Fruit fly (Drosophila melanogaster) whole organism, pupa: ENCODE data around the gene CG43880.
A peak's percentile ranks its signal among the peaks of the same experiment; 100 is the strongest.

Experiments used
- CG10348 ChIP-seq: fragments of 200-800 bp; sonication (Bioruptor generic); IDR thresholded peaks from 2 replicates; pipeline ENCODE4 v1.3.6; 2022; ENCODE audit warnings: missing biosample characterization, missing genetic modification characterization
- CG12605 ChIP-seq: fragments of 200-800 bp; sonication (Bioruptor generic); IDR thresholded peaks from 2 replicates; pipeline ENCODE4 v1.3.6; 2022; ENCODE audit warnings: missing biosample characterization, missing genetic modification characterization
- CG13204 ChIP-seq: fragments of 200-800 bp; sonication (Bioruptor generic); optimal IDR thresholded peaks from 2 replicates; lab custom pipeline; 2018; ENCODE audit warnings: missing biosample characterization, mild to moderate bottlenecking, missing genetic modification characterization, moderate library complexity
- CG14655 ChIP-seq: fragments of 200-800 bp; sonication (Bioruptor generic); optimal IDR thresholded peaks from 3 replicates; lab custom pipeline; 2017; ENCODE audit warnings: mild to moderate bottlenecking, missing biosample characterization, missing genetic modification reagents, missing genetic modification characterization
- CG15710 ChIP-seq: fragments of 200-800 bp; sonication (Bioruptor generic); optimal IDR thresholded peaks from 2 replicates; lab custom pipeline; 2018; ENCODE audit warnings: missing biosample characterization, mild to moderate bottlenecking, missing genetic modification characterization, moderate library complexity
- CG17806 ChIP-seq: fragments of 200-800 bp; sonication (Bioruptor generic); optimal IDR thresholded peaks from 2 replicates; lab custom pipeline; 2018; ENCODE audit warnings: missing biosample characterization, mild to moderate bottlenecking, missing genetic modification characterization, moderate library complexity
- CG32121 ChIP-seq: fragments of 200-800 bp; sonication (Bioruptor generic); IDR thresholded peaks from 2 replicates; pipeline ENCODE4 v1.3.6; 2022; ENCODE audit warnings: missing biosample characterization, missing genetic modification characterization
- CG34367 ChIP-seq: fragments of 200-800 bp; sonication (Bioruptor generic); optimal IDR thresholded peaks from 2 replicates; lab custom pipeline; 2018; ENCODE audit warnings: missing biosample characterization, mild to moderate bottlenecking, missing genetic modification characterization
- CG4496 ChIP-seq: fragments of 200-800 bp; sonication (Bioruptor generic); IDR thresholded peaks from 3 replicates; pipeline ENCODE4 v1.3.6; 2022; ENCODE audit warnings: missing biosample characterization, missing genetic modification characterization
- CG8159 ChIP-seq: fragments of 200-800 bp; sonication (Bioruptor generic); optimal IDR thresholded peaks from 3 replicates; lab custom pipeline; 2018; ENCODE audit warnings: missing biosample characterization, mild to moderate bottlenecking, missing genetic modification characterization, moderate library complexity
- CG8301 ChIP-seq: fragments of 200-800 bp; sonication (Bioruptor generic); optimal IDR thresholded peaks from 2 replicates; lab custom pipeline; 2018; ENCODE audit warnings: missing biosample characterization, mild to moderate bottlenecking, missing genetic modification characterization
- CG9948 ChIP-seq: fragments of 200-800 bp; sonication (Bioruptor generic); optimal IDR thresholded peaks from 2 replicates; lab custom pipeline; 2018; ENCODE audit warnings: missing biosample characterization, mild to moderate bottlenecking, missing genetic modification characterization, moderate library complexity
- D1 ChIP-seq: fragments of 200-800 bp; sonication (Bioruptor generic); optimal IDR thresholded peaks from 2 replicates; lab custom pipeline; 2018; ENCODE audit warnings: missing biosample characterization, mild to moderate bottlenecking, missing genetic modification characterization, moderate library complexity
- EcR ChIP-seq: fragments of 200-800 bp; sonication (Bioruptor generic); optimal IDR thresholded peaks from 3 replicates; lab custom pipeline; 2019; ENCODE audit warnings: missing biosample characterization, missing genetic modification characterization, mild to moderate bottlenecking, moderate library complexity, missing genetic modification reagents
- Ets98B ChIP-seq: fragments of 200-800 bp; sonication (Bioruptor generic); IDR thresholded peaks from 2 replicates; pipeline ENCODE4 v1.3.6; 2022; ENCODE audit warnings: missing biosample characterization, missing genetic modification characterization
- Pif1A ChIP-seq: fragments of 200-800 bp; sonication (Bioruptor generic); optimal IDR thresholded peaks from 3 replicates; lab custom pipeline; 2016; ENCODE audit warnings: missing biosample characterization, missing genetic modification characterization
- Pif1B ChIP-seq: fragments of 200-800 bp; sonication (Bioruptor generic); optimal IDR thresholded peaks from 3 replicates; lab custom pipeline; 2016; ENCODE audit warnings: missing biosample characterization, missing genetic modification characterization
- Snoo ChIP-seq: fragments of 200-800 bp; sonication (Bioruptor generic); optimal IDR thresholded peaks from 3 replicates; lab custom pipeline; 2017; ENCODE audit warnings: missing biosample characterization, mild to moderate bottlenecking, missing genetic modification characterization, inconsistent platforms
- fd96Ca ChIP-seq: fragments of 200-800 bp; sonication (Bioruptor generic); IDR thresholded peaks from 3 replicates; pipeline ENCODE4 v1.3.6; 2022; ENCODE audit warnings: missing biosample characterization, missing genetic modification characterization
- gl ChIP-seq: fragments of 200-800 bp; sonication (Bioruptor generic); optimal IDR thresholded peaks from 2 replicates; lab custom pipeline; 2018; ENCODE audit warnings: missing biosample characterization, mild to moderate bottlenecking, missing genetic modification characterization
- rn ChIP-seq: fragments of 200-800 bp; sonication (Bioruptor generic); IDR thresholded peaks from 2 replicates; pipeline ENCODE4 v1.3.6; 2022; ENCODE audit warnings: missing biosample characterization, missing genetic modification characterization

Gene CG43880

DNA sequence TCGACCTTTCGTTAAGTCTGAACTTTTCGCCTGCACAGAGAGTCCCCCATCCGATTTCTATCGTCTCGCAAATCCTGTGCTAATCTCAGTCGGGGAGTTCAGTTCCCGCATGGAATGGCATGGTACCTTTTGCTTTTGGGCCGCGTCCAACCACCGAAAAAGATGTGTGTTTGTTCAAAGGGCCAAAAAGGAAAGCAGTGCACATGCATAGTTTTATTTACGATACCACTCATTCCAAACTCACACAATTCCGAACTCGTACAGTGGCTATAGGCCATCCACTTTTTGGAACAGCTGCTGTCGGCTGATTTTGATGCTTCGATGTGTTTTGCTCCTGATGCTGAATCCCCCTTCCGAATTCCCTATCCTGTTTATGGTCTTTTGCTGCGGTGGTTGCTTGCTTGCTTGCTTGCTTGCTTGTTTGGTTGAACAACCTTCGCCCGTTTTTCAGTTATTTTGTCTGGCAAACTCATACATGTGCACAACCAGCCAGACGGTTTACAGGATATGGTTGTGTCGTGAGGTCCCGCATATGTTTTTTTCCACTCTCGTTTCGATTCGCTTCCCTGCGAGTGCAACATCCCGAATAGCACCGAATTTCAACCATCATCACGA lies 38.6 kb upstream of the CG43880 start:
- TF ChIP-seq EcR (GFP tag; lab: Kevin White, UChicago) (peak; percentile 75), CG10348 (GFP tag; lab: Robert Waterston, UW) (no peak)

DNA sequence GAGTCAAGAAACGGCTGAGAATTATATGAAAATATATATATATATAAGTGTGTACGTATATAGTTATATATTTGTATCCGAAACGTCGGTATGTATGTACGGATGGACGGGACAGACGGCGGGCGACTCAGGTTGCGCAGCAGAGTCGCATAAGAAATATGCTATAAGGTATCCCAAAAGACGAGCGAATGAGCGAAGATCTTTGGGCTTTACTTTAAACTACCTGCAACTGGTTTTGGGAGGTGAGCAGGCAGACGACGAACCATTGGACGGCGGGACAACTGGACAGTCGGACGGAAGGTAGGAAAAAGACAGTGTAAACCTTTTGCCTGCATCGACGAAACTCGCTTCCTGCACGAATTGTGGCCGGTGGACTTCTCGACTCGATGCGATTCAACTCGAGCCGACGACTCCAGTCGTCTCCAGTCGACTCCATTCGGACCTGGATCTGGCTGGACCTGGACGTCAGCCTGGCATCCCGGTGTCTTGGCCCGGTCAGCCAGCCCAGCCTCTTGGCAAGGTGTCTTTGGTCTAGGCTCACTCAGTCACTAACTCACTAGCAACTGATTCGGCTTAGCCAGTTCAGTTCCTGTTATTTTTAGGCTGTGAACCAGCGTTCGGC lies 37.6 kb upstream of the CG43880 start:
- TF ChIP-seq CG13204 (GFP tag; lab: Kevin White, UChicago) (peak; percentile 53), EcR (GFP tag; lab: Kevin White, UChicago) (peak; percentile 86), CG9948 (tag; lab: Kevin White, UChicago) (no peak), CG8159 (tag; lab: Kevin White, UChicago) (no peak), Ets98B (GFP tag; lab: Robert Waterston, UW) (no peak)

DNA sequence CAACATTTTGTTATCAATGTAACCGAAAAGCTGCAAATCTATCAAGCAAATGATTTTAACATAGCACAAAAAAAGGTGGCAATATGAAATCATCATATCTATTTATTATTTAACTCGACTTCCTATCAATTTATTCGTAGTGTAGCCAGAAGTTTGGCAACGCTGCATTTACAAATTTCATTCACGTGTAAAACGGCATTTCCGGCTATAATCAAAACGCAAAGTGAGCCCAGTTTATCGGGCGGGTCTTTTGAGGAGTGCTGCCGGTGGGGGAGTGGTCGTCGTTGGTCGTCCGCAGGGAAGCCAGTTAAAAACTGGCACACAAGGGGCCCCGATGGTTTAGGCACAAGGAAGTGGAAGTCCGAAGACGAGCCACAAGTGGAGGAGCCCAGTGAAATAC lies 35.8 kb upstream of the CG43880 start:
- TF ChIP-seq CG8301 = no peak
- no peak for TF ChIP-seq CG8159 (tag; lab: Kevin White, UChicago)
- no peak for TF ChIP-seq CG12605
- TF ChIP-seq fd96Ca (GFP tag; lab: Robert Waterston, UW) = no peak
- TF ChIP-seq CG17806 (tag; lab: Kevin White, UChicago) = no peak
- no peak for TF ChIP-seq rn (GFP tag; lab: Robert Waterston, UW)
- TF ChIP-seq CG14655 (GFP tag; lab: Kevin White, UChicago) = no peak
- TF ChIP-seq CG13204 (GFP tag; lab: Kevin White, UChicago) = no peak
- no peak for TF ChIP-seq CG34367
- TF ChIP-seq EcR (GFP tag; lab: Kevin White, UChicago) = no peak
- no peak for TF ChIP-seq Ets98B (GFP tag; lab: Robert Waterston, UW)
- TF ChIP-seq CG15710 = no peak
- no peak for TF ChIP-seq CG10348 (GFP tag; lab: Robert Waterston, UW)
- no peak for TF ChIP-seq D1 (tag; lab: Kevin White, UChicago)
- TF ChIP-seq Snoo = no peak
- no peak for TF ChIP-seq gl (tag; lab: Kevin White, UChicago)
- no peak for TF ChIP-seq CG32121
- no peak for TF ChIP-seq CG9948 (tag; lab: Kevin White, UChicago)

DNA sequence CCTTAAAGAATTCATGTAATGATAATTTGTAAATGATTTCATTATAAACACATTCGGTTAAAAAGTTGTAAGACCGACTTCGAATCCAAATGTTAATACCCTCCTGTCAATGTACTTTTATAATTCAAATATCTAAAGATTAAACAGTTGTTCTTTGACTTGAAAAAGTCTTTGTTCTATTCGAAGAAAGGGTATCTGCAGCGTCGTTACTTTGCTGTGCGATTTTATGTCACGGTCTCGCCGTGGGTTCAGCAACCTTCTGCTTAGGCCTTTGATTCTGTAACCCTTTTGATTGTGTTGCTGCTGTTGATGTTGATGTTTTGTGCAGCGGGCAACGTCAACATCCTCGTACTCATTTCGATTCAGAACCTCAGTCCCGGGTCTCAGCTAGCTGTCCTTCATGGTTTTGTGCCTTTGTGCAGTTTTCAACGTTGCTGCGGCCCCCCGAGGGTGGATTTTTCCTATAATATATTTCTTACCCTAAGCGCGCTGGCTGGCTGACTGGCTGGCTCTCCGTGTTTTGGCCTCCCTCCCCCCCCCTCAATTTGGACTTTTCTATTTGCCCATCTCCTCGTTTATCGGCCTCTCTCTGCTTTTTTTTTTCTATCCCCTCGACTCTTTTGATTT lies 35.2 kb upstream of the CG43880 start:
- TF ChIP-seq CG9948 (tag; lab: Kevin White, UChicago) (no peak), EcR (GFP tag; lab: Kevin White, UChicago) (peak; percentile 82)
- TF ChIP-seq, all 21 proteins: peak for 1

DNA sequence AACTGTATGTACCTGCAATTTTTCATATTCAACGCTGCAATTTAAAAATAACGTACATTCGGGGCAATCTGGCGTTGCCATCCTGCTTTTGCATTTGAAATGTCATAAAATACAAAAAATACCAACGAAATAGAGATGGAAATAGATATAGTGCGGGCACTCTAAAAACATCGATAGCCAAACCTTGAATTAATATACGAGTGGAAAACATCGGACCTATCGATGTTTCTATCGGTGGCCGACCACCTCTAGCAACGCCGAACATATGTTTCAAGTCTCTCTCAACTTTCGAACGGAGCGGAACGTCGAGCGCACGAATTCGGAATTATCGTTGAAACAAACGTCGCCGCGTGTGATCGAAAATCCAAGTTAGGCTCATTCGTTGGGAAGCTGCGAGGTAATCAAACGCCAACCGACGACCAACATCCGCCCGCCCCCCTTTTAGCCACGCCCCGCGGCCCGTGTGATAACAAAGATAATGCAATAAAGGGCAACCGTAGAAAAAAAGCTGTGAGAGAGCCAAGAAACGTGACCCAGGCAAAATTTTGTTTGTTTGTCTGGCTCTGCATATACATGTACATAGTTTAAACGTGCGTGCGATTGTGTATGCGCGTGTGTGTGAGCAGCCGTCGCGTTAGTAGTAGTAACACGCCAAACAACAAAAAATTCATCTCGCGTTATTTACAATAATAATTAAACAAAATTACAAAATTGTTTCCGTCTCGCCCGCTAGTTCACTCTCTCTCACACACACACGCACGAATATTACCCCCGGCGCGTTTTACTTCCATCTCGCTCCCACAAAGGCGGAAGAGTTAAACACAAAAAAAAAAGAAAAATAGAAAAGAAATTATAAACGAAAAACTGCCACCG lies 32.9 kb upstream of the CG43880 start, which contains the start of gene nmo:
Gene nmo (plus strand): TSS at position 270 of the 873 bp plus-strand sequence.
- TF ChIP-seq CG8159 (tag; lab: Kevin White, UChicago) (no peak), CG8301 (no peak), CG13204 (GFP tag; lab: Kevin White, UChicago) (no peak), CG12605 (no peak), CG10348 (GFP tag; lab: Robert Waterston, UW) (no peak), gl (tag; lab: Kevin White, UChicago) (peak; percentile 30), rn (GFP tag; lab: Robert Waterston, UW) (no peak), D1 (tag; lab: Kevin White, UChicago) (no peak), CG14655 (GFP tag; lab: Kevin White, UChicago) (no peak), CG4496 (GFP tag; lab: Robert Waterston, UW) (no peak), Snoo (no peak), EcR (GFP tag; lab: Kevin White, UChicago) (peak; percentile 78), Pif1B (GFP tag; lab: Kevin White, UChicago) (no peak), Ets98B (GFP tag; lab: Robert Waterston, UW) (no peak)

DNA sequence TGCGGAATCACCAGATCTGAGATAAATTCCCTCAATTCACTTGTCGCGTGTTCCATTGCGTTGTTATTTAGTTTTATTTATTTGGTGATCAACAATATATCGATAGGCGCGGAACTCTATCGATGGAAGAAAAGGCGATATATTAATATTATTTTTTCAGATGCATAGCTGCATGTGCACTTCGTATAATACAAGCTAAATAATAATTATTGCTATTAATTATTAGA lies 32.3 kb upstream of the CG43880 start, which contains the start of gene Pop4:
Gene Pop4 (minus strand): TSS at position 101 of the 227 bp plus-strand sequence.
- no peak for TF ChIP-seq CG8301
- TF ChIP-seq CG34367 = no peak
- TF ChIP-seq Pif1B (GFP tag; lab: Kevin White, UChicago) = no peak
- no peak for TF ChIP-seq Ets98B (GFP tag; lab: Robert Waterston, UW)
- no peak for TF ChIP-seq CG8159 (tag; lab: Kevin White, UChicago)
- no peak for TF ChIP-seq fd96Ca (GFP tag; lab: Robert Waterston, UW)
- TF ChIP-seq Pif1A (GFP tag; lab: Kevin White, UChicago) = no peak
- TF ChIP-seq CG32121 = no peak
- TF ChIP-seq rn (GFP tag; lab: Robert Waterston, UW) = no peak
- TF ChIP-seq, all 21 proteins: peak for 0
